In the genomic region with DNA sequence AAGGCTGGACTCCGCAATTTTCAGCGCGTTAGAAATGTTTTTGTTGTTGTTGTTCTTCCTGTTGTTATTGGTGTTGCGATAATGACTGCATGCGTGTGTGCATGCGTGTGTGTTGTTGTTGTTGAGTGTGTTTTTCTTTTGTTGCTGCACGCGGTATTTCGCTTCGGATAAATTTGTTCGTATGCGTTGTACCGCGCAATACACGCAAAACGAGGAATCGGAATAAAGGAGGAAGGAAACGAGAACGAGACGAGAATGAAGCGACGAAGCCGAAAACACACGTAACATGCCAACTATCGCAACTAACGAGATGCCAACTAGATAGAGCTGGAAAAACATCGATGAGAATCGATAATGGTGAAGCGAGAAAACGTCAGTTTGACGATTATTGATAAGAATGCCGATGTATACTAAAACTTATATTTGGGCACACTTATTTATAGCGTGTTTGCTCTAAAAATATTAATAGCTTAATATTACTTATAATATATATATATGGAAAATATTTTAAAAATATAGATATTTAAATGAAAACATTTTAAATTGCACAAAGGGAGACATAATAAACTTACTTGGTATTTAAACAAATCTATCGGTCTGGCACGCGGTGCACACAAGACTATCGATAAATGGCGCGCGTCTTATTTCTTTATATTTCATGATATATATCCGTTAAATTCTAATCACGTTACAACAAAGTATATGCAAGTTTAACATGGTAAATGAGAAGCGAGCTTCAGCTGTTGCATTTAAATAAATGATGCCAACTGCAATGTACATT, we compare ENCODE assay signal across 1 fruit fly cellular context.
TF ChIP-seq lines count a peak whose summit lies in the region.

A gene (minus strand): TSS at position 318 of the 781 bp plus-strand sequence.

TF ChIP-seq in whole organism, embryonic, 481 proteins besides CTCF, POLR2A, EP300 and RAD21 (continued from another document and continues in another):
- no peak for TF ChIP-seq CG18619 (GFP tag; optimal IDR thresholded peaks at IDR 0.05; lab: Kevin White, UChicago)
- no peak for TF ChIP-seq gem (tag; optimal IDR thresholded peaks at IDR 0.05; lab: Kevin White, UChicago)
- TF ChIP-seq Dip3 (GFP tag; optimal IDR thresholded peaks at IDR 0.05; lab: Kevin White, UChicago): no peak
- no peak for TF ChIP-seq Mrtf (GFP tag; IDR thresholded peaks at IDR 0.05; lab: Robert Waterston, UW)
- TF ChIP-seq Nf-YC (tag; optimal IDR thresholded peaks at IDR 0.05; lab: Kevin White, UChicago): no peak
- no peak for TF ChIP-seq HmgZ (tag; optimal IDR thresholded peaks at IDR 0.05; lab: Kevin White, UChicago)
- no peak for TF ChIP-seq zf30C (GFP tag; optimal IDR thresholded peaks at IDR 0.05; lab: Kevin White, UChicago)
- no peak for TF ChIP-seq CoRest (tag; optimal IDR thresholded peaks at IDR 0.05; lab: Kevin White, UChicago)
- peak; percentile 81 for TF ChIP-seq Dref (GFP tag; IDR thresholded peaks at IDR 0.05; lab: Robert Waterston, UW)
- TF ChIP-seq wdn (GFP tag; IDR thresholded peaks at IDR 0.05; lab: Robert Waterston, UW): no peak
- no peak for TF ChIP-seq C15 (GFP tag; IDR thresholded peaks at IDR 0.05; lab: Robert Waterston, UW)
- no peak for TF ChIP-seq CG11093 (GFP tag; IDR thresholded peaks at IDR 0.05; lab: Robert Waterston, UW)
- no peak for TF ChIP-seq eyg (GFP tag; optimal IDR thresholded peaks at IDR 0.05; lab: Kevin White, UChicago)
- TF ChIP-seq Pdp1 (GFP tag; optimal IDR thresholded peaks at IDR 0.05; lab: Kevin White, UChicago): peak in 1 of 2 experiments; percentile 92
- TF ChIP-seq sd (tag; optimal IDR thresholded peaks at IDR 0.05; lab: Kevin White, UChicago): peak; percentile 3
- peak; percentile 79 for TF ChIP-seq CG13287 (GFP tag; IDR thresholded peaks at IDR 0.05; lab: Robert Waterston, UW; ENCODE audit: partially characterized antibody)
- TF ChIP-seq Hr78 (GFP tag; optimal IDR thresholded peaks at IDR 0.05; lab: Kevin White, UChicago): no peak
- no peak for TF ChIP-seq Oli (tag; optimal IDR thresholded peaks at IDR 0.05; lab: Kevin White, UChicago)
- TF ChIP-seq vvl (GFP tag; IDR thresholded peaks at IDR 0.05; lab: Robert Waterston, UW): no peak
- TF ChIP-seq dati (GFP tag; IDR thresholded peaks at IDR 0.05; lab: Robert Waterston, UW): no peak
- no peak for TF ChIP-seq Aef1 (GFP tag; IDR thresholded peaks at IDR 0.05; lab: Robert Waterston, UW)
- TF ChIP-seq insv (GFP tag; optimal IDR thresholded peaks at IDR 0.05; lab: Kevin White, UChicago): peak in 1 of 2 experiments; percentile 50
- no peak for TF ChIP-seq ase (GFP tag; IDR thresholded peaks at IDR 0.05; lab: Robert Waterston, UW)
- TF ChIP-seq Ssrp (tag; optimal IDR thresholded peaks at IDR 0.05; lab: Kevin White, UChicago): no peak
- TF ChIP-seq CG17186 (GFP tag; optimal IDR thresholded peaks at IDR 0.05; lab: Kevin White, UChicago): no peak
- TF ChIP-seq Ptx1 (GFP tag; IDR thresholded peaks at IDR 0.05; lab: Robert Waterston, UW): no peak
- peak; percentile 25; the same call in 1 of the 2 replicates for TF ChIP-seq CG32532 (GFP tag; IDR thresholded peaks at IDR 0.05; lab: Robert Waterston, UW)
- TF ChIP-seq CG33213 (GFP tag; optimal IDR thresholded peaks at IDR 0.05; lab: Kevin White, UChicago): no peak
- no peak for TF ChIP-seq hkb (optimal IDR thresholded peaks at IDR 0.05; lab: Kevin White, UChicago)
- TF ChIP-seq hkb (GFP tag; IDR thresholded peaks at IDR 0.05; lab: Robert Waterston, UW): no peak
- no peak for TF ChIP-seq bcd (GFP tag; optimal IDR thresholded peaks at IDR 0.05; lab: Kevin White, UChicago)
- no peak for TF ChIP-seq lilli (GFP tag; optimal IDR thresholded peaks at IDR 0.05; lab: Kevin White, UChicago)
- no peak for TF ChIP-seq sc (optimal IDR thresholded peaks at IDR 0.05; lab: Kevin White, UChicago)
- no peak for TF ChIP-seq sc (GFP tag; optimal IDR thresholded peaks at IDR 0.05; lab: Kevin White, UChicago)
- TF ChIP-seq pnt (GFP tag; optimal IDR thresholded peaks at IDR 0.05; lab: Kevin White, UChicago): no peak
- TF ChIP-seq Hand (GFP tag; optimal IDR thresholded peaks at IDR 0.05; lab: Kevin White, UChicago): no peak
- TF ChIP-seq CG8290 (GFP tag; optimal IDR thresholded peaks at IDR 0.05; lab: Kevin White, UChicago): no peak
- peak in 1 of 2 experiments; percentile 43 for TF ChIP-seq CG8290 (tag; optimal IDR thresholded peaks at IDR 0.05; lab: Kevin White, UChicago)
- no peak for TF ChIP-seq Mes4 (GFP tag; optimal IDR thresholded peaks at IDR 0.05; lab: Kevin White, UChicago)
- TF ChIP-seq NFAT (GFP tag; IDR thresholded peaks at IDR 0.05; lab: Robert Waterston, UW): no peak; the same call in 1 of the 2 replicates
- TF ChIP-seq ranshi (GFP tag; IDR thresholded peaks at IDR 0.05; lab: Robert Waterston, UW): no peak
- TF ChIP-seq CG7357 (GFP tag; IDR thresholded peaks at IDR 0.05; lab: Robert Waterston, UW): no peak
- TF ChIP-seq CG11504 (tag; optimal IDR thresholded peaks at IDR 0.05; lab: Kevin White, UChicago): no peak
- no peak for TF ChIP-seq pfk (GFP tag; optimal IDR thresholded peaks at IDR 0.05; lab: Kevin White, UChicago)
- TF ChIP-seq disco-r (GFP tag; optimal IDR thresholded peaks at IDR 0.05; lab: Kevin White, UChicago): no peak
- TF ChIP-seq CG18476 (GFP tag; optimal IDR thresholded peaks at IDR 0.05; lab: Kevin White, UChicago): no peak
- no peak for TF ChIP-seq Hey (tag; optimal IDR thresholded peaks at IDR 0.05; lab: Kevin White, UChicago)
- peak; percentile 54 for TF ChIP-seq CG34224 (GFP tag; IDR thresholded peaks at IDR 0.05; lab: Robert Waterston, UW; ENCODE audit: partially characterized antibody)
- TF ChIP-seq dm (GFP tag; optimal IDR thresholded peaks at IDR 0.05; lab: Kevin White, UChicago): no peak
- no peak for TF ChIP-seq esg (GFP tag; conservative IDR thresholded peaks at IDR 0.05; lab: Robert Waterston, UW)
- no peak for TF ChIP-seq CG14014 (GFP tag; IDR thresholded peaks at IDR 0.05; lab: Robert Waterston, UW)
- no peak for TF ChIP-seq Dfd (GFP tag; optimal IDR thresholded peaks at IDR 0.05; lab: Kevin White, UChicago)
- no peak for TF ChIP-seq CG13123 (GFP tag; optimal IDR thresholded peaks at IDR 0.05; lab: Kevin White, UChicago)
- no peak for TF ChIP-seq CG6254 (GFP tag; optimal IDR thresholded peaks at IDR 0.05; lab: Kevin White, UChicago)
- TF ChIP-seq HmgD (GFP tag; optimal IDR thresholded peaks at IDR 0.05; lab: Kevin White, UChicago): no peak
- no peak for TF ChIP-seq schlank (tag; optimal IDR thresholded peaks at IDR 0.05; lab: Kevin White, UChicago)
- TF ChIP-seq Med (GFP tag; lab: Kevin White, UChicago): peak; percentile 64
- no peak for TF ChIP-seq CG32772 (GFP tag; IDR thresholded peaks at IDR 0.05; lab: Robert Waterston, UW)
- no peak for TF ChIP-seq Kr (GFP tag; optimal IDR thresholded peaks at IDR 0.05; lab: Kevin White, UChicago)
- no peak for TF ChIP-seq CG13624 (GFP tag; optimal IDR thresholded peaks at IDR 0.05; lab: Kevin White, UChicago)
- TF ChIP-seq CG14710 (tag; optimal IDR thresholded peaks at IDR 0.05; lab: Kevin White, UChicago): peak; percentile 11
- TF ChIP-seq twi (tag; optimal IDR thresholded peaks at IDR 0.05; lab: Kevin White, UChicago): no peak
- TF ChIP-seq jumu (GFP tag; optimal IDR thresholded peaks at IDR 0.05; lab: Kevin White, UChicago): no peak
- no peak for TF ChIP-seq CG4328 (GFP tag; optimal IDR thresholded peaks at IDR 0.05; lab: Kevin White, UChicago)
- TF ChIP-seq crol (GFP tag; IDR thresholded peaks at IDR 0.05; lab: Robert Waterston, UW): no peak
- no peak for TF ChIP-seq CG7372 (GFP tag; IDR thresholded peaks at IDR 0.05; lab: Robert Waterston, UW)
- TF ChIP-seq Rfx (GFP tag; IDR thresholded peaks at IDR 0.05; lab: Robert Waterston, UW): 0 out of 2 replicates have a peak, but pooled peaks have one; percentile 5
- peak; percentile 83; the same call in 3 of the 4 replicates for TF ChIP-seq Dll (GFP tag; IDR thresholded peaks at IDR 0.05; lab: Robert Waterston, UW; ENCODE audit: partially characterized antibody)
- no peak for TF ChIP-seq Hsf (GFP tag; optimal IDR thresholded peaks at IDR 0.05; lab: Kevin White, UChicago)
- no peak for TF ChIP-seq nom (GFP tag; optimal IDR thresholded peaks at IDR 0.05; lab: Kevin White, UChicago)
- no peak for TF ChIP-seq luna (GFP tag; optimal IDR thresholded peaks at IDR 0.05; lab: Kevin White, UChicago)
- TF ChIP-seq Fer2 (tag; optimal IDR thresholded peaks at IDR 0.05; lab: Kevin White, UChicago): no peak
- TF ChIP-seq CG3281 (GFP tag; optimal IDR thresholded peaks at IDR 0.05; lab: Kevin White, UChicago): no peak
- TF ChIP-seq CG15696 (tag; optimal IDR thresholded peaks at IDR 0.05; lab: Kevin White, UChicago): no peak
- TF ChIP-seq p53 (GFP tag; optimal IDR thresholded peaks at IDR 0.05; lab: Kevin White, UChicago): no peak
- no peak for TF ChIP-seq CG11085 (GFP tag; IDR thresholded peaks at IDR 0.05; lab: Robert Waterston, UW)
- peak; percentile 90 for TF ChIP-seq Bgb (GFP tag; IDR thresholded peaks at IDR 0.05; lab: Robert Waterston, UW; ENCODE audit: partially characterized antibody)
- no peak for TF ChIP-seq CG8944 (GFP tag; optimal IDR thresholded peaks at IDR 0.05; lab: Kevin White, UChicago)
- TF ChIP-seq Abd-B (GFP tag; optimal IDR thresholded peaks at IDR 0.05; lab: Kevin White, UChicago): no peak
- no peak for TF ChIP-seq CG1647 (GFP tag; optimal IDR thresholded peaks at IDR 0.05; lab: Kevin White, UChicago)
- no peak for TF ChIP-seq chn (GFP tag; optimal IDR thresholded peaks at IDR 0.05; lab: Kevin White, UChicago)
- TF ChIP-seq CG3995 (GFP tag; optimal IDR thresholded peaks at IDR 0.05; lab: Kevin White, UChicago): no peak
- no peak for TF ChIP-seq Poxn (GFP tag; IDR thresholded peaks at IDR 0.05; lab: Robert Waterston, UW)
- no peak for TF ChIP-seq CG10462 (GFP tag; optimal IDR thresholded peaks at IDR 0.05; lab: Kevin White, UChicago)
- TF ChIP-seq CG9797 (GFP tag; optimal IDR thresholded peaks at IDR 0.05; lab: Kevin White, UChicago): peak; percentile 26
- TF ChIP-seq CG7987 (GFP tag; optimal IDR thresholded peaks at IDR 0.05; lab: Kevin White, UChicago): no peak
- TF ChIP-seq CG6654 (GFP tag; optimal IDR thresholded peaks at IDR 0.05; lab: Kevin White, UChicago): no peak
- TF ChIP-seq mld (GFP tag; IDR thresholded peaks at IDR 0.05; lab: Robert Waterston, UW; ENCODE audit: partially characterized antibody): peak; percentile 87
- TF ChIP-seq Six4 (GFP tag; optimal IDR thresholded peaks at IDR 0.05; lab: Kevin White, UChicago): no peak
- TF ChIP-seq CG2875 (GFP tag; optimal IDR thresholded peaks at IDR 0.05; lab: Kevin White, UChicago): no peak
- peak; percentile 22 for TF ChIP-seq CG17829 (tag; optimal IDR thresholded peaks at IDR 0.05; lab: Kevin White, UChicago)
- no peak for TF ChIP-seq slp2 (GFP tag; optimal IDR thresholded peaks at IDR 0.05; lab: Kevin White, UChicago)
- TF ChIP-seq Gug (GFP tag; IDR thresholded peaks at IDR 0.05; lab: Robert Waterston, UW): no peak
- no peak for TF ChIP-seq CG2712 (tag; optimal IDR thresholded peaks at IDR 0.05; lab: Kevin White, UChicago)
- TF ChIP-seq CG4282 (GFP tag; optimal IDR thresholded peaks at IDR 0.05; lab: Kevin White, UChicago): no peak
- TF ChIP-seq inv (GFP tag; IDR thresholded peaks at IDR 0.05; lab: Robert Waterston, UW; ENCODE audit: partially characterized antibody): peak; percentile 87
- TF ChIP-seq CG32767 (GFP tag; IDR thresholded peaks at IDR 0.05; lab: Robert Waterston, UW): no peak
- TF ChIP-seq CG1233 (GFP tag; optimal IDR thresholded peaks at IDR 0.05; lab: Kevin White, UChicago): no peak
- no peak for TF ChIP-seq Eip74EF (GFP tag; optimal IDR thresholded peaks at IDR 0.05; lab: Kevin White, UChicago)
- no peak for TF ChIP-seq en (GFP tag; optimal IDR thresholded peaks at IDR 0.05; lab: Kevin White, UChicago)
- no peak for TF ChIP-seq CG8359 (GFP tag; optimal IDR thresholded peaks at IDR 0.05; lab: Kevin White, UChicago; ENCODE audit: borderline replicate concordance)
- TF ChIP-seq Optix (GFP tag; IDR thresholded peaks at IDR 0.05; lab: Robert Waterston, UW): no peak
- no peak for TF ChIP-seq CG14441 (GFP tag; IDR thresholded peaks at IDR 0.05; lab: Robert Waterston, UW)
- TF ChIP-seq Ravus (GFP tag; IDR thresholded peaks at IDR 0.05; lab: Robert Waterston, UW): no peak
- TF ChIP-seq HLHmδ (GFP tag; optimal IDR thresholded peaks at IDR 0.05; lab: Kevin White, UChicago): no peak
- no peak for TF ChIP-seq otp (GFP tag; IDR thresholded peaks at IDR 0.05; lab: Robert Waterston, UW)
- peak; percentile 87 for TF ChIP-seq bbx (GFP tag; IDR thresholded peaks at IDR 0.05; lab: Robert Waterston, UW; ENCODE audit: partially characterized antibody)
- TF ChIP-seq maf-S (GFP tag; optimal IDR thresholded peaks at IDR 0.05; lab: Kevin White, UChicago): no peak
- TF ChIP-seq CG17361 (GFP tag; IDR thresholded peaks at IDR 0.05; lab: Robert Waterston, UW): 0 out of 3 replicates have a peak, but pooled peaks have one; percentile 12
- peak; percentile 89 for TF ChIP-seq amos (GFP tag; IDR thresholded peaks at IDR 0.05; lab: Robert Waterston, UW; ENCODE audit: partially characterized antibody)
- TF ChIP-seq cwo (GFP tag; optimal IDR thresholded peaks at IDR 0.05; lab: Kevin White, UChicago): no peak
- no peak for TF ChIP-seq exex (tag; optimal IDR thresholded peaks at IDR 0.05; lab: Kevin White, UChicago)
- TF ChIP-seq CG12659 (GFP tag; optimal IDR thresholded peaks at IDR 0.05; lab: Kevin White, UChicago): peak; percentile 45
- TF ChIP-seq pum (GFP tag; optimal IDR thresholded peaks at IDR 0.05; lab: Kevin White, UChicago): no peak
- no peak for TF ChIP-seq Mad (GFP tag; optimal IDR thresholded peaks at IDR 0.05; lab: Kevin White, UChicago)
- TF ChIP-seq tio (GFP tag; optimal IDR thresholded peaks at IDR 0.05; lab: Kevin White, UChicago): no peak
- TF ChIP-seq ems (GFP tag; optimal IDR thresholded peaks at IDR 0.05; lab: Kevin White, UChicago): no peak
- TF ChIP-seq sna (GFP tag; IDR thresholded peaks at IDR 0.05; lab: Robert Waterston, UW; ENCODE audit: partially characterized antibody): peak; percentile 69; the same call in 1 of the 2 replicates
- no peak for TF ChIP-seq CG15514 (GFP tag; optimal IDR thresholded peaks at IDR 0.05; lab: Kevin White, UChicago)
- TF ChIP-seq Sox100B (GFP tag; optimal IDR thresholded peaks at IDR 0.05; lab: Kevin White, UChicago): no peak
- TF ChIP-seq fu2 (GFP tag; optimal IDR thresholded peaks at IDR 0.05; lab: Kevin White, UChicago): no peak
- TF ChIP-seq gro (GFP tag; optimal IDR thresholded peaks at IDR 0.05; lab: Kevin White, UChicago): no peak
- no peak for TF ChIP-seq CG7786 (GFP tag; optimal IDR thresholded peaks at IDR 0.05; lab: Kevin White, UChicago)
- no peak for TF ChIP-seq org-1 (GFP tag; optimal IDR thresholded peaks at IDR 0.05; lab: Kevin White, UChicago)
- TF ChIP-seq CG13424 (tag; optimal IDR thresholded peaks at IDR 0.05; lab: Kevin White, UChicago): no peak
- TF ChIP-seq Antp (GFP tag; optimal IDR thresholded peaks at IDR 0.05; lab: Kevin White, UChicago): no peak
- TF ChIP-seq emc (GFP tag; optimal IDR thresholded peaks at IDR 0.05; lab: Kevin White, UChicago): no peak
